Fruit fly (Drosophila melanogaster) S2 (cell line): ENCODE results near the gene Claspin.
A peak's percentile ranks its signal among the peaks of the same experiment; 100 is the strongest.

Experiments used
- CG8478 ChIP-seq: fragments of >200 bp; optimal IDR thresholded peaks from 2 replicates; lab custom pipeline; 2018
- CTCF ChIP-seq, 2 experiments: fragments of >200 bp; optimal IDR thresholded peaks; 2 replicates each; lab custom pipeline; 2018

The Claspin gene

dm6 chr3L:4363887-4364794 is 50.9 kb downstream of the Claspin start, which contains the start of the genes Cip4 and mRpS6:
Gene Cip4, minus strand, starts transcription at chr3L:4364102.
Gene mRpS6, plus strand, starts transcription at chr3L:4364550.
- TF ChIP-seq CG8478 (lab: Kevin White, UChicago) (no peak), CTCF (optimal IDR thresholded peaks at IDR 0.05; lab: Kevin White, UChicago) (peak in 1 of 2 experiments; percentile 19)

- no peak for TF ChIP-seq CG8478 (lab: Kevin White, UChicago)
- TF ChIP-seq CTCF (optimal IDR thresholded peaks at IDR 0.05; lab: Kevin White, UChicago) = no peak
Measured at dm6 chr3L:4365197-4365596, 51.9 kb downstream of the Claspin start, which contains the start of gene CG33514. Gene CG33514, plus strand, starts transcription at chr3L:4365434.

- TF ChIP-seq CTCF (optimal IDR thresholded peaks at IDR 0.05; lab: Kevin White, UChicago) (no peak), CG8478 (lab: Kevin White, UChicago) (no peak)
Measured at dm6 chr3L:4367339-4367738, 54.1 kb downstream of the Claspin start, which contains the start of gene CG11342. Gene CG11342, minus strand, starts transcription at chr3L:4367458.
